Worm (Caenorhabditis elegans): ENCODE results near the gene idpp-1.

ce11 chrIII:710042-710441, 30.4 kb upstream of the idpp-1 start:
- TF ChIP-seq tbx-2 (tag; optimal IDR thresholded peaks at IDR 0.05) (no peak), F13H6.1 (tag; optimal IDR thresholded peaks at IDR 0.05) (no peak), fkh-10 (GFP tag; optimal IDR thresholded peaks at IDR 0.05) (no peak), ref-2 (tag; optimal IDR thresholded peaks at IDR 0.05) (no peak), gmeb-2 (tag; optimal IDR thresholded peaks at IDR 0.05) (no peak)
